Worm (Caenorhabditis elegans) whole organism, L1 larva: ENCODE data around the gene T27E4.1.

Experiments
- C04F5.9 ChIP-seq: sonication (generic microtip); optimal IDR thresholded peaks from 2 replicates; lab custom pipeline; 2016; ENCODE audit warnings: missing genetic modification characterization, missing compliant biosample characterization
- C16A3.4 ChIP-seq: fragments of 150-350 bp; optimal IDR thresholded peaks from 2 replicates; lab custom pipeline; 2014; ENCODE audit warnings: missing biosample characterization, missing genetic modification characterization
- Y116A8C.19 ChIP-seq: sonication (generic microtip); optimal IDR thresholded peaks from 2 replicates; lab custom pipeline; 2016; ENCODE audit warnings: missing compliant biosample characterization, missing genetic modification characterization, borderline replicate concordance
- ama-1 ChIP-seq: fragments of 150-350 bp; optimal IDR thresholded peaks from 2 replicates; lab custom pipeline; 2014
- blmp-1 ChIP-seq: fragments of 150-350 bp; optimal IDR thresholded peaks from 2 replicates; lab custom pipeline; 2014; ENCODE audit warnings: missing biosample characterization, missing genetic modification characterization
- ceh-88 ChIP-seq: fragments of 200-800 bp; sonication (Bioruptor generic); IDR thresholded peaks from 2 replicates; pipeline ENCODE4 v1.3.6; 2022; ENCODE audit warnings: missing genetic modification characterization, missing compliant biosample characterization
- efl-1 ChIP-seq, 4 experiments: fragments of 150-350 bp; optimal IDR thresholded peaks in 3 of 4; peaks in 1 of 4; 1 replicate in 1 of 4; 2 replicates in 3 of 4; lab custom pipeline; 2014; ENCODE audit warnings: missing biosample characterization in 2 of 4, missing genetic modification characterization in 2 of 4, missing genetic modification reagents in 2 of 4
- egl-27 ChIP-seq, 2 experiments: fragments of 150-350 bp in 1 of 2; sonication (generic microtip); optimal IDR thresholded peaks; 3 replicates each; lab custom pipeline; 2017 to 2018; ENCODE audit warnings: missing biosample characterization in 2 of 2, missing genetic modification characterization in 2 of 2, missing genetic modification reagents in 2 of 2
- elt-2 ChIP-seq: sonication (generic microtip); optimal IDR thresholded peaks from 2 replicates; lab custom pipeline; 2016; ENCODE audit warnings: missing genetic modification characterization, mild to moderate bottlenecking, inconsistent platforms, missing compliant biosample characterization, missing genetic modification reagents
- elt-3 ChIP-seq, 6 experiments: fragments of 150-350 bp in 1 of 6; sonication (generic microtip); optimal IDR thresholded peaks; 2 replicates each; lab custom pipeline; 2017 to 2018; ENCODE audit warnings: missing biosample characterization in 6 of 6, missing genetic modification characterization in 6 of 6, inconsistent platforms in 1 of 6
- fkh-10 ChIP-seq: sonication (generic microtip); optimal IDR thresholded peaks from 2 replicates; lab custom pipeline; 2017; ENCODE audit warnings: missing biosample characterization, missing genetic modification reagents, missing genetic modification characterization
- fkh-8 ChIP-seq: sonication (generic microtip); optimal IDR thresholded peaks from 2 replicates; lab custom pipeline; 2016; ENCODE audit warnings: mild to moderate bottlenecking, missing genetic modification characterization, missing compliant biosample characterization
- fos-1 ChIP-seq: fragments of 150-350 bp; optimal IDR thresholded peaks from 2 replicates; lab custom pipeline; 2014; ENCODE audit warnings: missing biosample characterization, missing genetic modification characterization
- grh-1 ChIP-seq: fragments of 200-800 bp; sonication (Bioruptor generic); IDR thresholded peaks from 2 replicates; pipeline ENCODE4 v1.3.6; 2022; ENCODE audit warnings: missing genetic modification reagents, missing genetic modification characterization, missing compliant biosample characterization
- hlh-17 ChIP-seq: fragments of 200-800 bp; sonication (Bioruptor generic); optimal IDR thresholded peaks from 2 replicates; lab custom pipeline; 2018; ENCODE audit warnings: missing genetic modification characterization, mild to moderate bottlenecking, missing compliant biosample characterization, moderate library complexity, borderline replicate concordance
- hpl-2 ChIP-seq: fragments of 150-350 bp; optimal IDR thresholded peaks from 2 replicates; lab custom pipeline; 2014; ENCODE audit warnings: missing biosample characterization, missing genetic modification reagents, missing genetic modification characterization
- lin-14 ChIP-seq: fragments of 200-800 bp; sonication (Bioruptor generic); optimal IDR thresholded peaks from 2 replicates; lab custom pipeline; 2018; ENCODE audit warnings: mild to moderate bottlenecking, missing genetic modification characterization, moderate library complexity, missing compliant biosample characterization
- lin-35 ChIP-seq, 2 experiments: fragments of 150-350 bp; optimal IDR thresholded peaks; 2 replicates each; lab custom pipeline; 2014; ENCODE audit warnings: missing biosample characterization in 2 of 2, missing genetic modification characterization in 2 of 2, missing genetic modification reagents in 2 of 2
- lin-39 ChIP-seq: fragments of 150-350 bp; optimal IDR thresholded peaks from 2 replicates; lab custom pipeline; 2014; ENCODE audit warnings: missing biosample characterization, missing genetic modification reagents, missing genetic modification characterization
- lir-3 ChIP-seq: sonication (generic microtip); optimal IDR thresholded peaks from 2 replicates; lab custom pipeline; 2016; ENCODE audit warnings: mild to moderate bottlenecking, missing genetic modification characterization, moderate library complexity, missing compliant biosample characterization; ENCODE audit not compliant: poor library complexity
- mdl-1 ChIP-seq, 2 experiments: fragments of 150-350 bp; optimal IDR thresholded peaks; 2 replicates each; lab custom pipeline; 2014 to 2017; ENCODE audit warnings: missing biosample characterization in 2 of 2, missing genetic modification characterization in 2 of 2, inconsistent platforms in 1 of 2
- mep-1 ChIP-seq: fragments of 150-350 bp; optimal IDR thresholded peaks from 2 replicates; lab custom pipeline; 2014; ENCODE audit warnings: missing biosample characterization, missing genetic modification characterization
- nhr-19 ChIP-seq: fragments of 200-800 bp; sonication (Bioruptor generic); conservative IDR thresholded peaks from 2 replicates; pipeline ENCODE4 v1.3.6; 2022; ENCODE audit warnings: missing genetic modification characterization, missing compliant biosample characterization
- nhr-20 ChIP-seq: sonication (generic microtip); optimal IDR thresholded peaks from 2 replicates; lab custom pipeline; 2016; ENCODE audit warnings: mild to moderate bottlenecking, missing genetic modification characterization, missing compliant biosample characterization
- nhr-28 ChIP-seq: fragments of 150-350 bp; optimal IDR thresholded peaks from 2 replicates; lab custom pipeline; 2014; ENCODE audit warnings: missing biosample characterization, missing genetic modification characterization
- nhr-47 ChIP-seq: sonication (generic microtip); optimal IDR thresholded peaks from 2 replicates; lab custom pipeline; 2016; ENCODE audit warnings: mild to moderate bottlenecking, missing genetic modification characterization, moderate library complexity, missing compliant biosample characterization
- nhr-71 ChIP-seq: sonication (generic microtip); optimal IDR thresholded peaks from 2 replicates; lab custom pipeline; 2016; ENCODE audit warnings: mild to moderate bottlenecking, missing genetic modification characterization, moderate library complexity, missing compliant biosample characterization
- nhr-76 ChIP-seq: sonication (generic microtip); optimal IDR thresholded peaks from 2 replicates; lab custom pipeline; 2017; ENCODE audit warnings: missing biosample characterization, missing genetic modification characterization
- nhr-85 ChIP-seq: sonication (generic microtip); peaks from one replicate; lab custom pipeline; 2016; ENCODE audit warnings: missing genetic modification characterization, inconsistent platforms, missing compliant biosample characterization
- nhr-90 ChIP-seq: sonication (generic microtip); optimal IDR thresholded peaks from 2 replicates; lab custom pipeline; 2016; ENCODE audit warnings: mild to moderate bottlenecking, missing genetic modification characterization, missing compliant biosample characterization; ENCODE audit not compliant: poor library complexity
- pqm-1 ChIP-seq: sonication (generic microtip); optimal IDR thresholded peaks from 3 replicates; lab custom pipeline; 2017; ENCODE audit warnings: missing biosample characterization, missing genetic modification characterization
- snu-23 ChIP-seq: sonication (generic microtip); optimal IDR thresholded peaks from 2 replicates; lab custom pipeline; 2016; ENCODE audit warnings: missing genetic modification characterization, missing compliant biosample characterization
- sox-4 ChIP-seq: sonication (generic microtip); optimal IDR thresholded peaks from 2 replicates; lab custom pipeline; 2016; ENCODE audit warnings: missing genetic modification characterization, missing compliant biosample characterization
- sup-37 ChIP-seq: fragments of 200-800 bp; sonication (Bioruptor generic); optimal IDR thresholded peaks from 2 replicates; lab custom pipeline; 2018; ENCODE audit warnings: mild to moderate bottlenecking, missing genetic modification characterization, missing compliant biosample characterization
- swsn-7 ChIP-seq: sonication (generic microtip); optimal IDR thresholded peaks from 2 replicates; lab custom pipeline; 2016; ENCODE audit warnings: missing genetic modification characterization, missing compliant biosample characterization
- unc-86 ChIP-seq: sonication (generic microtip); optimal IDR thresholded peaks from 2 replicates; lab custom pipeline; 2016; ENCODE audit warnings: missing genetic modification characterization, missing compliant biosample characterization
- vab-15 ChIP-seq: sonication (generic microtip); optimal IDR thresholded peaks from 2 replicates; lab custom pipeline; 2017; ENCODE audit warnings: missing genotype, mild to moderate bottlenecking, missing genetic modification characterization, missing compliant biosample characterization
- xbp-1 ChIP-seq: sonication (generic microtip); optimal IDR thresholded peaks from 2 replicates; lab custom pipeline; 2016; ENCODE audit warnings: missing genetic modification characterization, missing compliant biosample characterization

The T27E4.1 gene

ce11 chrV:9096674-9097073 lies 4.5 kb downstream of the T27E4.1 start (continued):
- no peak for TF ChIP-seq fkh-10 (GFP tag; lab: Kevin White, UChicago)
- TF ChIP-seq C16A3.4 (tag; lab: Kevin White, UChicago): peak; percentile 1
- TF ChIP-seq hpl-2 (GFP tag; lab: Kevin White, UChicago): no peak
- TF ChIP-seq efl-1 (optimal IDR thresholded peaks at IDR 0.05; lab: Kevin White, UChicago): no peak
- TF ChIP-seq efl-1 (GFP tag; optimal IDR thresholded peaks at IDR 0.05 in 1 of 2; lab: Kevin White, UChicago): peak in 1 of 2 experiments; percentile 72
- no peak for TF ChIP-seq fos-1 (tag; lab: Kevin White, UChicago)
- TF ChIP-seq nhr-20: peak; percentile 15
- no peak for TF ChIP-seq lin-39 (tag; lab: Kevin White, UChicago)
- TF ChIP-seq fkh-8 (tag; lab: Kevin White, UChicago): no peak
- no peak for TF ChIP-seq sox-4 (tag; lab: Kevin White, UChicago)
- no peak for TF ChIP-seq egl-27 (tag; optimal IDR thresholded peaks at IDR 0.05; lab: Kevin White, UChicago)

ce11 chrV:9097213-9097612 lies 5.1 kb downstream of the T27E4.1 start:
- no peak for TF ChIP-seq C04F5.9
- no peak for TF ChIP-seq ama-1 (lab: Kevin White, UChicago)
- TF ChIP-seq hlh-17: no peak
- peak; percentile 44 for TF ChIP-seq lir-3 (tag; lab: Kevin White, UChicago)
- TF ChIP-seq elt-2 (tag; lab: Kevin White, UChicago): peak; percentile 9
- TF ChIP-seq ceh-88 (GFP tag; lab: Robert Waterston, UW): 0 out of 2 replicates have a peak, but pooled peaks have one; percentile 19
- TF ChIP-seq lin-35 (GFP tag; optimal IDR thresholded peaks at IDR 0.05; lab: Kevin White, UChicago): peak in 1 of 2 experiments; percentile 24
- TF ChIP-seq, all 84 proteins: peak for 4

DNA sequence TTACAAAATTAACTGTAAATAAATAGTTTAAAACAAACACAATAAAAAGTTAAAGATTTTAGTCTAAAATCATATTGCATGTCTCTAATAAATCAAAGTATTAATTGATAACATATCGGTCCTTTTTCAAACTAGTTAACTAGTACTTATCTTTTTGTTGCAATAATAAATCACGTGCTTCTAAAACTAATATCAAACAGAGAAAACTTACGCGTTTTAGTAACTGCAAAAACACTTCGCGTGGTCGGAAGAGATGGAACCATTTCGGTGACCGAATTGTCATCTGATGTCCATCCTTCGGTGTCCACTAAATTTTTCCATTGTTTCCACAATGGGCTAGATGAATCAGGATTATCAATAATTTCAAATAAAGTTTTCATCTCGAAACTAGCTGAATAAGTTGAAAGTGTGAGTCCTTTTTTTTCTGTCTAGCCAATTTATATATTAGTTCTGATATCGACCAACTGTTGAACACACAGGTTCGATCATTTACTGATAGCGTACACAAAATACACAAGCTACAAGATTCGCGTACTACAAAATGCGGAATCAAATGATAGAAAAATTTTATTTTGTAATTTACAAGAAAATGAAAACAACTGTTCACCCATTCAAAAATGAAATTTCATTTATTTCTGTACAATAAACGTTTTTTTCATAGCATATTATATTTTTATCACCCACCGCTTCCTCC lies 6.3 kb downstream of the T27E4.1 start, which contains the start of gene F21C10.9:
F21C10.9 (minus strand) TSS at position 417 of the 694 bp plus-strand sequence.
- TF ChIP-seq Y116A8C.19 (tag; lab: Kevin White, UChicago) (no peak), nhr-76 (tag; lab: Kevin White, UChicago) (no peak), snu-23 (GFP tag; lab: Kevin White, UChicago) (peak; percentile 7), lin-14 (peak; percentile 2), nhr-19 (peak; percentile 58), nhr-85 (tag; lab: Kevin White, UChicago) (peak; percentile 80), grh-1 (peak; percentile 31; the same call in 1 of the 2 replicates), xbp-1 (tag; lab: Kevin White, UChicago) (no peak), mdl-1 (tag; optimal IDR thresholded peaks at IDR 0.05; lab: Kevin White, UChicago) (peak in 1 of 2 experiments; percentile 16), nhr-47 (tag; lab: Kevin White, UChicago) (no peak), efl-1 (optimal IDR thresholded peaks at IDR 0.05; lab: Kevin White, UChicago) (no peak), efl-1 (GFP tag; optimal IDR thresholded peaks at IDR 0.05 in 1 of 2; lab: Kevin White, UChicago) (peak in 1 of 2 experiments; percentile 53), mep-1 (tag; lab: Kevin White, UChicago) (no peak), elt-3 (tag; optimal IDR thresholded peaks at IDR 0.05; lab: Kevin White, UChicago) (peak in 1 of 6 experiments; percentile 8), elt-2 (tag; lab: Kevin White, UChicago) (peak; percentile 5), unc-86 (no peak), nhr-90 (tag; lab: Kevin White, UChicago) (peak; percentile 23), hlh-17 (no peak), vab-15 (tag; lab: Kevin White, UChicago) (no peak), fos-1 (tag; lab: Kevin White, UChicago) (no peak), blmp-1 (tag; lab: Kevin White, UChicago) (peak; percentile 4), nhr-71 (tag; lab: Kevin White, UChicago) (peak; percentile 50), pqm-1 (tag; lab: Kevin White, UChicago) (no peak), ceh-88 (GFP tag; lab: Robert Waterston, UW) (no peak), lin-35 (GFP tag; optimal IDR thresholded peaks at IDR 0.05; lab: Kevin White, UChicago) (peak in 1 of 2 experiments; percentile 50), nhr-28 (no peak), sup-37 (no peak), swsn-7 (no peak), nhr-20 (peak; percentile 57)
